Worm (Caenorhabditis elegans): ENCODE results near the gene F07H5.10.

The F07H5.10 gene

DNA sequence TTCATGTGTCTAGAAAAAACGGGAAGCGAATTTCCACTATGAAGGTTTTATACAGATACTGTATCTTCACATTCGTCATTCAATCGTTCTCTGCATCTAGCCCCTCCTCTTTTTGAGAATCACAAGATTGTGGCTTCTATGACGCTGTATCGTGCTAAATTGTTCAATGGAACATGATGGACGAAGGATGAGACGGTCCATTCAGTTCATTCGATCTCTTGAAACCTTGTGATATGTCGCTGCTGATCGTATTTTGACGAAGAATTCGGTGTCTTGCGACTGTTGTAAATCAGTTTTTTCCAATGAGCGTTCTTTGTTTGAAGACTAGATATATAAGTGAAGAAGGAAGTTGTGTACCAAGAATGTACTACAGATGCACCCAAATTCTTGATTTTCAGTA, 5.3 kb upstream of the F07H5.10 start (continued):
- TF ChIP-seq elt-2 (tag; optimal IDR thresholded peaks at IDR 0.05) (no peak), aly-2 (tag; optimal IDR thresholded peaks at IDR 0.05) (no peak), nhr-19 (GFP tag; conservative IDR thresholded peaks at IDR 0.05) (peak; percentile 93), rnt-1 (tag; optimal IDR thresholded peaks at IDR 0.05) (no peak), lin-14 (GFP tag; optimal IDR thresholded peaks at IDR 0.05) (peak; percentile 74), C16A3.4 (tag; optimal IDR thresholded peaks at IDR 0.05) (peak; percentile 70), elt-3 (tag; optimal IDR thresholded peaks at IDR 0.05) (peak in 5 of 6 experiments; percentile 79 to 95 (median 86)), nhr-71 (tag; optimal IDR thresholded peaks at IDR 0.05) (peak; percentile 89), ama-1 (optimal IDR thresholded peaks at IDR 0.05) (no peak), pax-3 (tag; optimal IDR thresholded peaks at IDR 0.05) (no peak), efl-3 (GFP tag; optimal IDR thresholded peaks at IDR 0.05) (no peak), mef-2 (tag; optimal IDR thresholded peaks at IDR 0.05) (no peak), efl-1 (optimal IDR thresholded peaks at IDR 0.05) (no peak), efl-1 (GFP tag; optimal IDR thresholded peaks at IDR 0.05 in 1 of 2) (no peak), mep-1 (tag; optimal IDR thresholded peaks at IDR 0.05) (peak; percentile 13), ztf-11 (tag; optimal IDR thresholded peaks at IDR 0.05) (no peak), lir-3 (tag; optimal IDR thresholded peaks at IDR 0.05; ENCODE audit: poor library complexity) (peak; percentile 61), lsy-2 (tag; optimal IDR thresholded peaks at IDR 0.05) (peak in 1 of 2 experiments; percentile 90), skn-1 (tag; optimal IDR thresholded peaks at IDR 0.05) (no peak), mdl-1 (tag; optimal IDR thresholded peaks at IDR 0.05) (peak in 1 of 2 experiments; percentile 80), blmp-1 (tag; optimal IDR thresholded peaks at IDR 0.05) (peak; percentile 86), nhr-85 (tag) (peak; percentile 98)

DNA sequence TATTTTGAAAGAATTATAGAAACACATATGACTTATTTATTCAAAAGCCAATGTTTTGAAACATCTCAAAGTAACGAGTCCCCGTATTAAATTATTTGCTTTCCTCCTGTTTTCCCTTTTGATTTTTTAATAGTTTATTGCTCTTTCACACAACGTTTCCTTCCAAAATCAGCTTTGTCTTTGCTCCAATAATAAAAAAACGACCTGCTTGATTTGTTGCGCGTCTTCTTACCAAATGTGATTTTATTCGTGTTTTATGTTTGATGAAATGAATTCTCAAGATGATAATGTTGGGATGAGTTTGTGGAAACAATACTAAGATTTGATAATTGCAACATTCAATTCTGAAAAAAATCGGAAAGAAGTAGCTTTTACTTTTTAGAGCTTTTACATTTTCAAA, 4.0 kb upstream of the F07H5.10 start:
- TF ChIP-seq jun-1 (tag; optimal IDR thresholded peaks at IDR 0.05) (no peak), elt-3 (tag; optimal IDR thresholded peaks at IDR 0.05) (peak in 1 of 6 experiments; percentile 23), efl-1 (optimal IDR thresholded peaks at IDR 0.05) (no peak), efl-1 (GFP tag; optimal IDR thresholded peaks at IDR 0.05 in 1 of 2) (peak in 1 of 2 experiments; percentile 45), ets-5 (GFP tag; IDR thresholded peaks at IDR 0.05) (no peak), F16B12.6 (tag; optimal IDR thresholded peaks at IDR 0.05) (no peak)

DNA sequence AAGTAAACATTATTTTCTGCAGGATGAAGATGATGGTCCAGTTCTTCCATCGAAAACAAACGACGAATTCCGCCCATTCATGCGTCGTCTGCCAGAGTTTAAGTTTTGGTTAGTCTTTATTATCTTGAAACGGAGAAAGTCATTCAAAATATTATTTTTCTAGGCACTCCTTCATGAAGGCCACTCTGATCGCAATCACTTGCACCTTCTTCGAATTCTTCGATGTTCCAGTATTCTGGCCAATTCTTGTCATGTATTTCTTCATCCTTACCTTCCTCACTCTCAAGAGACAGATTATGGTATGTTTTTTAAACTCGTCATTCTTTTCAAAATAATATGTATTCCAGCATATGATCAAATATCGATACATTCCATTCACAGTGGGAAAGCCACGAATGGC, 3.4 kb upstream of the F07H5.10 start:
- TF ChIP-seq lin-13 (GFP tag; optimal IDR thresholded peaks at IDR 0.05) (peak; percentile 9), nhr-19 (GFP tag; conservative IDR thresholded peaks at IDR 0.05) (0 out of 2 replicates have a peak, but pooled peaks have one; percentile 35), alr-1 (tag; optimal IDR thresholded peaks at IDR 0.05; ENCODE audit: borderline replicate concordance) (no peak), C04F5.9 (tag; optimal IDR thresholded peaks at IDR 0.05) (no peak), nhr-12 (tag; optimal IDR thresholded peaks at IDR 0.05) (no peak), elt-3 (tag; optimal IDR thresholded peaks at IDR 0.05) (peak in 1 of 6 experiments; percentile 42), efl-3 (GFP tag; optimal IDR thresholded peaks at IDR 0.05) (no peak), lin-15B (tag; optimal IDR thresholded peaks at IDR 0.05) (no peak)

DNA sequence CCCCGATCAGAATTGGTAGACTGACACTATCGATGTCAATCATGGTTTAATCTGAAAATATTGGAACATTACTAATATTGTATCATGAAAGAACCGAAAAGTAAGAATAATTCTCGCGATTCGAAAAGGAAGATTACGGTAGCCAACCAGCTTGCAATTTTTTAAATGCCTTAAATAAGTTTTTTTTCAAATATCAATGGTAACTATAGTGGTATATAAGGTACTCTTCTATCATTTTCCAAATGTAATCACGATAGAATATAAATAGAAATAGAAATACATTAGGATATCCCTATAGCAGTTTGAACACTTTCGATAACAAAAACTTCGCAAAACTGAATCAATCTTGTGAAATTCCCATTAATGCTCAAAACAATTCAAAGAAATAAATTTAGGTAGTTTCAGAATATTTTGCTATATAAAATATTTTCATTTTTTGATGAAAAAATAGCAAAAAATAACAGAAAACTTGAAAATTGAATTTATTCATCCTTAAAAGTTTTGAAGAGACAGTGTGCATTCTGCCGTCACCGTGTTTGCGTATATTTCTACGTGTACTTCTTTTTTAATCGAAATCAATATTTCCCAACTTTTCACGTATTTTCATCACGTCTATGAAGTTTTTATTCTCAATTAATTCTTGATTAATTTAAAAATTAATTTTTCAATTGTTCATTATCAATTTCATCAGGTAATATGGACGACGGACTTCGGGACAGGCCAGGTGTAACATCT, 2.5 kb upstream of the F07H5.10 start, which contains the start of the genes F46C5.9 and rer-1:
Gene F46C5.9, minus strand, starts transcription at position 51 of the 735 bp plus-strand sequence.
Gene rer-1, plus strand, starts transcription at position 692 of the 735 bp plus-strand sequence.
- TF ChIP-seq C16A3.4 (tag; optimal IDR thresholded peaks at IDR 0.05) = peak; percentile 25
- TF ChIP-seq lin-39 (tag; optimal IDR thresholded peaks at IDR 0.05) = no peak
- no peak for TF ChIP-seq sptf-1 (tag; optimal IDR thresholded peaks at IDR 0.05)
- TF ChIP-seq mdl-1 (tag; optimal IDR thresholded peaks at IDR 0.05) = no peak
- TF ChIP-seq ces-1 (GFP tag; optimal IDR thresholded peaks at IDR 0.05) = no peak
- no peak for TF ChIP-seq mep-1 (tag; optimal IDR thresholded peaks at IDR 0.05)
- TF ChIP-seq alr-1 (tag; optimal IDR thresholded peaks at IDR 0.05; ENCODE audit: borderline replicate concordance) = no peak
- no peak for TF ChIP-seq ztf-4 (tag; optimal IDR thresholded peaks at IDR 0.05)
- TF ChIP-seq unc-30 (tag; optimal IDR thresholded peaks at IDR 0.05) = no peak
- no peak for TF ChIP-seq nhr-19 (GFP tag; conservative IDR thresholded peaks at IDR 0.05)
- no peak for TF ChIP-seq ceh-63 (GFP tag; optimal IDR thresholded peaks at IDR 0.05)
- peak; percentile 29 for TF ChIP-seq nhr-20 (tag; optimal IDR thresholded peaks at IDR 0.05)
- no peak for TF ChIP-seq sup-37 (GFP tag; optimal IDR thresholded peaks at IDR 0.05)
- TF ChIP-seq efl-3 (GFP tag; optimal IDR thresholded peaks at IDR 0.05) = no peak
- TF ChIP-seq aly-2 (tag; optimal IDR thresholded peaks at IDR 0.05) = no peak
- peak; percentile 25 to 54 for TF ChIP-seq lin-35 (GFP tag; optimal IDR thresholded peaks at IDR 0.05)
- no peak for TF ChIP-seq ets-5 (GFP tag; IDR thresholded peaks at IDR 0.05)
- no peak for TF ChIP-seq ztf-11 (tag; optimal IDR thresholded peaks at IDR 0.05)
- no peak for TF ChIP-seq grh-1 (GFP tag; IDR thresholded peaks at IDR 0.05)
- TF ChIP-seq pax-3 (tag; optimal IDR thresholded peaks at IDR 0.05) = no peak
- no peak for TF ChIP-seq unc-62 (GFP tag; optimal IDR thresholded peaks at IDR 0.05)
- peak; percentile 14 for TF ChIP-seq nhr-71 (tag; optimal IDR thresholded peaks at IDR 0.05)
- TF ChIP-seq lin-14 (GFP tag; optimal IDR thresholded peaks at IDR 0.05) = no peak
- no peak for TF ChIP-seq isw-1 (GFP tag; IDR thresholded peaks at IDR 0.05)
- peak in 1 of 2 experiments; percentile 63 for TF ChIP-seq lsy-2 (tag; optimal IDR thresholded peaks at IDR 0.05)
- TF ChIP-seq nhr-47 (tag; optimal IDR thresholded peaks at IDR 0.05) = peak; percentile 6
- no peak for TF ChIP-seq pqm-1 (tag; optimal IDR thresholded peaks at IDR 0.05)
